Fruit fly (Drosophila melanogaster) S2 (cell line): Measurements from ENCODE around the gene C1GalTA.

ENCODE experiments used
- CG8478 ChIP-seq: fragments of >200 bp; optimal IDR thresholded peaks from 2 replicates; lab custom pipeline; 2018
- CTCF ChIP-seq, 2 experiments: fragments of >200 bp; optimal IDR thresholded peaks; 2 replicates each; lab custom pipeline; 2018

DNA sequence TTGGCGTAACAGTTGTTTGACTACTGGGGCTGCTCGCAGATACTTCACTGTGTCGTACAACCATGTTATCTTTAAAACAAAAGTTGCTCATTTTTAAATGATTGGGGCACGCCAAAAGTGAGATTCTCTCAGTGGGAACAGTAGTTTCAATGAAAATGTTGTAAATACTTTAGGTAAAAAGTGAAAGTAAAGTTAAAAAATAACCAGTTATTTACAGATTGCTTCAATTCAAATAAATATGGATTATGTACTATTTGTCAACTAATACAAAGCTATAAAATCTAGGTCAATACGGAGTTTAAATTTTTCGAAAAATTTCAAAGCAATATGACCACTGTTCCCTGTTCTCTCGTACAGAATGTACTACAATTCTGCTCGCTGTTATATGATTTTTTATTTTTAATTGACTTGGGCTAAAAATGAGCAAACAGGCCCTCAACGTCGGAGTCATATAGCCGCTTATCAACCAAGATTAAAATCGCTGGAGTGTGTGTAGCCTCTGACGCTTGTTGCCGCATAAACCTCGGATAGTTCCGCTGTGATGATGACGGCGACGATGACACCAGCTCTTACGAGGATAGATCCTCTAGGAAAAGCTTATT, 9.2 kb downstream of the C1GalTA start, which contains the start of gene Argl:
- no peak for TF ChIP-seq CG8478 (lab: Kevin White, UChicago)
- TF ChIP-seq CTCF (optimal IDR thresholded peaks at IDR 0.05; lab: Kevin White, UChicago), result no peak
